Fruit fly (Drosophila melanogaster) whole organism, embryonic: ENCODE results near the gene frj.

Experiments used
- ATbp ChIP-seq: fragments of 200-800 bp; sonication (Bioruptor generic); optimal IDR thresholded peaks from 2 replicates; lab custom pipeline; 2017; ENCODE audit warnings: missing biosample characterization, mild to moderate bottlenecking, missing genetic modification characterization, missing genetic modification reagents
- CG10274 ChIP-seq: fragments of 200-800 bp; sonication (Bioruptor generic); optimal IDR thresholded peaks from 3 replicates; lab custom pipeline; 2017; ENCODE audit warnings: missing biosample characterization, mild to moderate bottlenecking, missing genetic modification characterization
- CG10366 ChIP-seq: fragments of 200-800 bp; sonication (Bioruptor generic); IDR thresholded peaks from 2 replicates; pipeline ENCODE4 v1.3.6; 2022; ENCODE audit warnings: missing biosample characterization, missing genetic modification characterization
- CG10654 ChIP-seq: fragments of 200-800 bp; sonication (Bioruptor generic); optimal IDR thresholded peaks from 2 replicates; lab custom pipeline; 2016; ENCODE audit warnings: missing biosample characterization, missing genetic modification characterization
- CG11093 ChIP-seq: fragments of 200-800 bp; sonication (Bioruptor generic); IDR thresholded peaks from 3 replicates; pipeline ENCODE4 v1.3.6; 2022; ENCODE audit warnings: missing biosample characterization, missing genetic modification characterization
- CG11560 ChIP-seq: fragments of 200-800 bp; sonication (Bioruptor generic); IDR thresholded peaks from 3 replicates; pipeline ENCODE4 v1.3.6; 2022; ENCODE audit warnings: missing biosample characterization, missing genetic modification characterization
- CG12071 ChIP-seq: fragments of 200-800 bp; sonication (Bioruptor generic); optimal IDR thresholded peaks from 3 replicates; lab custom pipeline; 2018; ENCODE audit warnings: missing biosample characterization, mild to moderate bottlenecking, missing genetic modification characterization
- CG1529 ChIP-seq: fragments of 200-800 bp; sonication (Bioruptor generic); optimal IDR thresholded peaks from 3 replicates; lab custom pipeline; 2018; ENCODE audit warnings: missing biosample characterization, missing genetic modification characterization
- CG15601 ChIP-seq: fragments of 200-800 bp; sonication (Bioruptor generic); optimal IDR thresholded peaks from 3 replicates; lab custom pipeline; 2019; ENCODE audit warnings: missing biosample characterization, mild to moderate bottlenecking, missing genetic modification characterization, moderate library complexity
- CG1603 ChIP-seq: fragments of 200-800 bp; sonication (Bioruptor generic); optimal IDR thresholded peaks from 2 replicates; lab custom pipeline; 2019; ENCODE audit warnings: missing biosample characterization, mild to moderate bottlenecking, missing genetic modification characterization, moderate library complexity
- CG1792 ChIP-seq: fragments of 200-800 bp; sonication (Bioruptor generic); optimal IDR thresholded peaks from 2 replicates; lab custom pipeline; 2016; ENCODE audit warnings: missing biosample characterization, missing genetic modification characterization
- CG18476 ChIP-seq: fragments of 200-800 bp; sonication (Bioruptor generic); optimal IDR thresholded peaks from 2 replicates; lab custom pipeline; 2016; ENCODE audit warnings: missing biosample characterization, mild to moderate bottlenecking, missing genetic modification characterization
- CG31388 ChIP-seq: fragments of 200-800 bp; sonication (Bioruptor generic); optimal IDR thresholded peaks from 2 replicates; lab custom pipeline; 2016; ENCODE audit warnings: missing biosample characterization, missing genetic modification characterization
- CG3407 ChIP-seq: fragments of 200-800 bp; sonication (Bioruptor generic); optimal IDR thresholded peaks from 2 replicates; lab custom pipeline; 2018; ENCODE audit warnings: missing biosample characterization, mild to moderate bottlenecking, missing genetic modification characterization
- CG4730 ChIP-seq: fragments of 200-800 bp; sonication (Bioruptor generic); IDR thresholded peaks from 2 replicates; pipeline ENCODE4 v1.3.6; 2022; ENCODE audit warnings: missing biosample characterization, missing genetic modification characterization
- CG5245 ChIP-seq: fragments of 200-800 bp; sonication (Bioruptor generic); optimal IDR thresholded peaks from 3 replicates; lab custom pipeline; 2016; ENCODE audit warnings: missing biosample characterization, missing genetic modification characterization
- CG8290 ChIP-seq, 3 experiments: fragments of 200-800 bp; sonication (Bioruptor generic); optimal IDR thresholded peaks; 2 replicates each; lab custom pipeline; 2016 to 2019; ENCODE audit warnings: missing biosample characterization in 3 of 3, missing genetic modification characterization in 3 of 3, mild to moderate bottlenecking in 2 of 3, moderate library complexity in 1 of 3
- CG9215 ChIP-seq: fragments of 200-800 bp; sonication (Bioruptor generic); IDR thresholded peaks from 2 replicates; pipeline ENCODE4 v1.3.6; 2022; ENCODE audit warnings: missing biosample characterization, missing genetic modification characterization
- E2f2 ChIP-seq: fragments of 200-800 bp; sonication (Bioruptor generic); IDR thresholded peaks from 2 replicates; pipeline ENCODE4 v1.3.6; 2022; ENCODE audit warnings: missing biosample characterization, missing genetic modification characterization
- Ets65A ChIP-seq: fragments of 200-800 bp; sonication (Bioruptor generic); peaks from one replicate; lab custom pipeline; 2016; ENCODE audit warnings: missing biosample characterization, missing genetic modification characterization
- Fer2 ChIP-seq: fragments of 200-800 bp; sonication (Bioruptor generic); optimal IDR thresholded peaks from 2 replicates; lab custom pipeline; 2018; ENCODE audit warnings: missing biosample characterization, mild to moderate bottlenecking, missing genetic modification characterization, moderate library complexity
- Fer3 ChIP-seq: fragments of 200-800 bp; sonication (Bioruptor generic); optimal IDR thresholded peaks from 2 replicates; lab custom pipeline; 2018; ENCODE audit warnings: missing biosample characterization, mild to moderate bottlenecking, missing genetic modification characterization, moderate library complexity
- Gug ChIP-seq: fragments of 200-800 bp; sonication (Bioruptor generic); IDR thresholded peaks from 4 replicates; pipeline ENCODE4 v1.3.6; 2022; ENCODE audit warnings: missing biosample characterization, missing genetic modification characterization
- Hr3 ChIP-seq: fragments of 200-800 bp; sonication (Bioruptor generic); optimal IDR thresholded peaks from 3 replicates; lab custom pipeline; 2016; ENCODE audit warnings: missing biosample characterization, missing genetic modification characterization
- Lhr ChIP-seq: fragments of 200-800 bp; sonication (Bioruptor generic); optimal IDR thresholded peaks from 3 replicates; lab custom pipeline; 2017; ENCODE audit warnings: mild to moderate bottlenecking, missing biosample characterization, missing genetic modification reagents, missing genetic modification characterization
- Mrtf ChIP-seq: fragments of 200-800 bp; sonication (Bioruptor generic); IDR thresholded peaks from 3 replicates; pipeline ENCODE4 v1.3.6; 2022; ENCODE audit warnings: missing biosample characterization, missing genetic modification characterization
- Myb ChIP-seq: fragments of 200-800 bp; sonication (Bioruptor generic); optimal IDR thresholded peaks from 2 replicates; lab custom pipeline; 2016; ENCODE audit warnings: missing biosample characterization, missing genetic modification characterization
- NC2α ChIP-seq: fragments of 200-800 bp; sonication (Bioruptor generic); optimal IDR thresholded peaks from 2 replicates; lab custom pipeline; 2016; ENCODE audit warnings: missing biosample characterization, missing genetic modification characterization
- NC2β ChIP-seq: fragments of 200-800 bp; sonication (Bioruptor generic); optimal IDR thresholded peaks from 2 replicates; lab custom pipeline; 2016; ENCODE audit warnings: missing biosample characterization, missing genetic modification characterization
- Spps ChIP-seq: fragments of 200-800 bp; sonication (Bioruptor generic); optimal IDR thresholded peaks from 2 replicates; lab custom pipeline; 2018; ENCODE audit warnings: missing biosample characterization, mild to moderate bottlenecking, missing genetic modification characterization
- abd-A ChIP-seq: fragments of 200-800 bp; sonication (Bioruptor generic); optimal IDR thresholded peaks from 3 replicates; lab custom pipeline; 2019; ENCODE audit warnings: missing biosample characterization, mild to moderate bottlenecking, missing genetic modification characterization, moderate library complexity
- ash1 ChIP-seq: fragments of 200-800 bp; sonication (Bioruptor generic); optimal IDR thresholded peaks from 2 replicates; lab custom pipeline; 2018; ENCODE audit warnings: missing biosample characterization, mild to moderate bottlenecking, missing genetic modification characterization
- bowl ChIP-seq: fragments of 200-800 bp; sonication (Bioruptor generic); IDR thresholded peaks from 2 replicates; pipeline ENCODE4 v1.3.6; 2022; ENCODE audit warnings: missing biosample characterization, missing genetic modification characterization
- chn ChIP-seq: fragments of 200-800 bp; sonication (Bioruptor generic); optimal IDR thresholded peaks from 2 replicates; lab custom pipeline; 2016; ENCODE audit warnings: missing biosample characterization, missing genetic modification characterization
- crp ChIP-seq, 2 experiments: fragments of 200-800 bp; sonication (Bioruptor generic); optimal IDR thresholded peaks; 2 replicates in 1 of 2; 3 replicates in 1 of 2; lab custom pipeline; 2017; ENCODE audit warnings: missing biosample characterization in 2 of 2, missing genetic modification characterization in 2 of 2, mild to moderate bottlenecking in 1 of 2, moderate library complexity in 1 of 2
- danr ChIP-seq: fragments of 200-800 bp; sonication (Bioruptor generic); IDR thresholded peaks from 2 replicates; pipeline ENCODE4 v1.3.6; 2022; ENCODE audit warnings: missing biosample characterization, missing genetic modification characterization
- gt ChIP-seq: fragments of 200-800 bp; sonication (Bioruptor generic); IDR thresholded peaks from 2 replicates; pipeline ENCODE4 v1.3.6; 2022; ENCODE audit warnings: missing biosample characterization, missing genetic modification characterization
- insv ChIP-seq, 2 experiments: fragments of 200-800 bp; sonication (Bioruptor generic); optimal IDR thresholded peaks; 3 replicates each; lab custom pipeline; 2016 to 2018; ENCODE audit warnings: missing biosample characterization in 2 of 2, missing genetic modification characterization in 2 of 2
- lab ChIP-seq: fragments of 200-800 bp; sonication (Bioruptor generic); optimal IDR thresholded peaks from 3 replicates; lab custom pipeline; 2017; ENCODE audit warnings: missing biosample characterization, missing genetic modification characterization, mild to moderate bottlenecking, moderate library complexity, missing genetic modification reagents
- lmd ChIP-seq: fragments of 200-800 bp; sonication (Bioruptor generic); IDR thresholded peaks from 2 replicates; pipeline ENCODE4 v1.3.6; 2022; ENCODE audit warnings: missing biosample characterization, missing genetic modification characterization
- lola ChIP-seq, 3 experiments: fragments of >200 bp in 2 of 3; fragments of 200-800 bp in 1 of 3; sonication (Bioruptor generic) in 1 of 3; optimal IDR thresholded peaks; 2 replicates each; lab custom pipeline; 2017 to 2019; ENCODE audit warnings: missing biosample characterization in 3 of 3, missing genetic modification characterization in 3 of 3, mild to moderate bottlenecking in 1 of 3, moderate library complexity in 1 of 3
- nau ChIP-seq: fragments of 200-800 bp; sonication (Bioruptor generic); optimal IDR thresholded peaks from 3 replicates; lab custom pipeline; 2017; ENCODE audit warnings: missing biosample characterization, mild to moderate bottlenecking, missing genetic modification characterization, missing genetic modification reagents
- oc ChIP-seq: fragments of 200-800 bp; sonication (Bioruptor generic); optimal IDR thresholded peaks from 2 replicates; lab custom pipeline; 2018; ENCODE audit warnings: missing biosample characterization, mild to moderate bottlenecking, missing genetic modification characterization, moderate library complexity
- pita ChIP-seq: fragments of 200-800 bp; sonication (Bioruptor generic); optimal IDR thresholded peaks from 2 replicates; lab custom pipeline; 2017; ENCODE audit warnings: missing biosample characterization, mild to moderate bottlenecking, missing genetic modification characterization
- pzg ChIP-seq: fragments of 200-800 bp; sonication (Bioruptor generic); optimal IDR thresholded peaks from 3 replicates; lab custom pipeline; 2018; ENCODE audit warnings: missing biosample characterization, mild to moderate bottlenecking, missing genetic modification characterization, moderate library complexity
- sr ChIP-seq: fragments of 200-800 bp; sonication (Bioruptor generic); IDR thresholded peaks from 3 replicates; pipeline ENCODE4 v1.3.6; 2022; ENCODE audit warnings: missing biosample characterization, missing genetic modification characterization
- stc ChIP-seq: fragments of 200-800 bp; sonication (Bioruptor generic); IDR thresholded peaks from 2 replicates; pipeline ENCODE4 v1.3.6; 2022; ENCODE audit warnings: missing biosample characterization, missing genetic modification characterization
- tap ChIP-seq: fragments of 200-800 bp; optimal IDR thresholded peaks from 3 replicates; lab custom pipeline; 2019; ENCODE audit warnings: missing biosample characterization, mild to moderate bottlenecking, missing genetic modification characterization, moderate library complexity
- tin ChIP-seq: fragments of 200-800 bp; sonication (Bioruptor generic); optimal IDR thresholded peaks from 3 replicates; lab custom pipeline; 2016; ENCODE audit warnings: missing biosample characterization, missing genetic modification characterization
- z ChIP-seq: fragments of 200-800 bp; sonication (Bioruptor generic); IDR thresholded peaks from 3 replicates; pipeline ENCODE4 v1.3.6; 2022; ENCODE audit warnings: missing biosample characterization, missing genetic modification characterization

frj gene

DNA sequence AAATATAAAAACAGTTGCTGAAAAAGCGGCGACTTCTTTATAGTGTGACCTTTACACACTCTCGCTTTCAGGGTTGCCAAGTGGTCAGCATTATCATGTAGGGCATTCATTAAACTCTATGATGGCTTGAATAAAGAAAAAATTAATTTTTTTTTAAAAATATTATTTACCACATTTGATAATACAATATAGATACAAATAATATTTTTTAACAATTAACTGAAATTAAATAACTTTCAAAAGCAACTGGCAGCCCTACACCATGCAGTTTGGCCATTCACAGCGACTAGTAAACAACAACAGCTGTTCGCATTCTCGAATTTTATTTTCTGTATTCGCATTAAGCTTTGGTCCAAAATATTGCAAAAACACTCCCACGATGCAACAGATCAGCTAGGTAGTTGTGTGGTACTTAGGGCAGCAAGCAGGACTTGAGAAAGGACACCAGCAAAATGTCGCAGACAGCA is 35.0 kb downstream of the frj start, which contains the start of the genes Phf5a and CG31638 (continued):
- TF ChIP-seq tin (GFP tag; lab: Kevin White, UChicago) (peak; percentile 91), CG9215 (GFP tag; lab: Robert Waterston, UW) (peak; percentile 96), Fer2 (peak; percentile 95), abd-A (tag; lab: Kevin White, UChicago) (no peak), Mrtf (GFP tag; lab: Robert Waterston, UW) (peak; percentile 38; the same call in 1 of the 3 replicates), CG1603 (tag; lab: Kevin White, UChicago) (peak; percentile 44), CG1529 (peak; percentile 85), CG8290 (GFP tag; optimal IDR thresholded peaks at IDR 0.05; lab: Kevin White, UChicago) (peak; percentile 93), CG8290 (tag; optimal IDR thresholded peaks at IDR 0.05; lab: Kevin White, UChicago) (peak in 1 of 2 experiments; percentile 9), CG12071 (GFP tag; lab: Kevin White, UChicago) (peak; percentile 76), danr (GFP tag; lab: Robert Waterston, UW) (peak; percentile 94), CG1792 (no peak), CG4730 (GFP tag; lab: Robert Waterston, UW) (peak; percentile 97), bowl (GFP tag; lab: Robert Waterston, UW) (0 out of 2 replicates have a peak, but pooled peaks have one; percentile 26), pita (GFP tag; lab: Kevin White, UChicago) (no peak), lola (GFP tag; optimal IDR thresholded peaks at IDR 0.05; lab: Kevin White, UChicago) (peak in 1 of 3 experiments; percentile 73), CG18476 (GFP tag; lab: Kevin White, UChicago) (peak; percentile 7), Lhr (GFP tag; lab: Kevin White, UChicago) (peak; percentile 78), chn (GFP tag; lab: Kevin White, UChicago) (peak; percentile 91), CG10366 (GFP tag; lab: Robert Waterston, UW) (peak; percentile 43), CG31388 (GFP tag; lab: Kevin White, UChicago) (peak; percentile 48), Fer3 (peak; percentile 97), CG11560 (no peak), NC2β (peak; percentile 60), lab (GFP tag; lab: Kevin White, UChicago) (peak; percentile 97), crp (GFP tag; optimal IDR thresholded peaks at IDR 0.05; lab: Kevin White, UChicago) (peak; percentile 57 to 93), stc (GFP tag; lab: Robert Waterston, UW) (peak; percentile 95), E2f2 (GFP tag; lab: Robert Waterston, UW) (peak; percentile 66; the same call in 1 of the 2 replicates), nau (GFP tag; lab: Kevin White, UChicago) (no peak), lmd (GFP tag; lab: Robert Waterston, UW) (peak; percentile 64), oc (tag; lab: Kevin White, UChicago) (peak; percentile 91), Gug (peak; percentile 95), CG10654 (GFP tag; lab: Kevin White, UChicago) (peak; percentile 96), Myb (GFP tag; lab: Kevin White, UChicago) (peak; percentile 59), pzg (GFP tag; lab: Kevin White, UChicago) (peak; percentile 64), CG11093 (GFP tag; lab: Robert Waterston, UW) (peak; percentile 96), CG5245 (GFP tag; lab: Kevin White, UChicago) (peak; percentile 39), Spps (tag; lab: Kevin White, UChicago) (peak; percentile 95), tap (tag; lab: Kevin White, UChicago) (peak; percentile 93), insv (GFP tag; optimal IDR thresholded peaks at IDR 0.05; lab: Kevin White, UChicago) (peak in 1 of 2 experiments; percentile 19), sr (GFP tag; lab: Robert Waterston, UW) (0 out of 3 replicates have a peak, but pooled peaks have one; percentile 18), Hr3 (GFP tag; lab: Kevin White, UChicago) (peak; percentile 98), CG15601 (tag; lab: Kevin White, UChicago) (peak; percentile 68), ATbp (GFP tag; lab: Kevin White, UChicago) (peak; percentile 92), ash1 (GFP tag; lab: Kevin White, UChicago) (no peak), z (GFP tag; lab: Robert Waterston, UW) (no peak), Ets65A (GFP tag; lab: Kevin White, UChicago) (peak; percentile 95), CG10274 (GFP tag; lab: Kevin White, UChicago) (peak; percentile 78), CG3407 (GFP tag; lab: Kevin White, UChicago) (peak; percentile 94), NC2α (GFP tag; lab: Kevin White, UChicago) (no peak), gt (GFP tag; lab: Robert Waterston, UW) (peak; percentile 93)
